Worm (Caenorhabditis elegans) whole organism, L4 larva: Measurements from ENCODE around the gene inx-11.
A peak's percentile ranks its signal among the peaks of the same experiment; 100 is the strongest.

Experiments used
- D1046.2 ChIP-seq: fragments of 200-800 bp; sonication (Bioruptor generic); IDR thresholded peaks from 2 replicates; pipeline ENCODE4 v1.3.6; 2022; ENCODE audit warnings: missing genetic modification characterization, missing compliant biosample characterization
- F10B5.3 ChIP-seq: sonication (generic microtip); optimal IDR thresholded peaks from 2 replicates; lab custom pipeline; 2016; ENCODE audit warnings: mild to moderate bottlenecking, missing genetic modification characterization, missing compliant biosample characterization
- F49E8.2 ChIP-seq: sonication (generic microtip); optimal IDR thresholded peaks from 2 replicates; lab custom pipeline; 2016; ENCODE audit warnings: missing compliant biosample characterization, mild to moderate bottlenecking, missing genetic modification characterization, borderline replicate concordance
- T26A8.4 ChIP-seq: fragments of 200-800 bp; sonication (Bioruptor generic); IDR thresholded peaks from 2 replicates; pipeline ENCODE4 v1.3.6; 2022; ENCODE audit warnings: missing genetic modification characterization, missing compliant biosample characterization
- Y5F2A.4 ChIP-seq: fragments of 200-800 bp; sonication (Bioruptor generic); optimal IDR thresholded peaks from 2 replicates; lab custom pipeline; 2018; ENCODE audit warnings: mild to moderate bottlenecking, missing genetic modification characterization, missing compliant biosample characterization
- aly-2 ChIP-seq: sonication (generic microtip); optimal IDR thresholded peaks from 2 replicates; lab custom pipeline; 2018; ENCODE audit warnings: missing biosample characterization, missing genetic modification characterization
- attf-4 ChIP-seq: sonication (generic microtip); optimal IDR thresholded peaks from 3 replicates; lab custom pipeline; 2017; ENCODE audit warnings: missing biosample characterization, missing genetic modification characterization
- ceh-28 ChIP-seq: fragments of 150-350 bp; optimal IDR thresholded peaks from 2 replicates; lab custom pipeline; 2014; ENCODE audit warnings: missing biosample characterization, missing genetic modification reagents, missing genetic modification characterization
- ceh-32 ChIP-seq: sonication (generic microtip); optimal IDR thresholded peaks from 2 replicates; lab custom pipeline; 2016; ENCODE audit warnings: mild to moderate bottlenecking, missing genetic modification characterization, missing compliant biosample characterization; ENCODE audit not compliant: poor library complexity
- cey-2 ChIP-seq: sonication (generic microtip); optimal IDR thresholded peaks from 3 replicates; lab custom pipeline; 2017; ENCODE audit warnings: missing genetic modification characterization, mild to moderate bottlenecking, missing compliant biosample characterization, antibody characterized with exemption, borderline replicate concordance; ENCODE audit not compliant: insufficient read depth
- daf-12 ChIP-seq: fragments of 150-350 bp; optimal IDR thresholded peaks from 2 replicates; lab custom pipeline; 2014; ENCODE audit warnings: missing biosample characterization, missing genetic modification reagents, missing genetic modification characterization
- daf-16 ChIP-seq, 3 experiments: sonication (generic microtip); optimal IDR thresholded peaks; 2 replicates each; lab custom pipeline; 2016 to 2017; ENCODE audit warnings: missing genetic modification characterization in 3 of 3, missing genetic modification reagents in 3 of 3, mild to moderate bottlenecking in 2 of 3, missing compliant biosample characterization in 2 of 3, missing biosample characterization in 1 of 3, moderate library complexity in 1 of 3
- daf-8 ChIP-seq: fragments of 200-800 bp; sonication (Bioruptor generic); IDR thresholded peaks from 2 replicates; pipeline ENCODE4 v1.3.6; 2022; ENCODE audit warnings: missing genetic modification characterization, missing compliant biosample characterization
- dmd-6 ChIP-seq: fragments of 200-800 bp; sonication (Bioruptor generic); IDR thresholded peaks from 2 replicates; pipeline ENCODE4 v1.3.6; 2022; ENCODE audit warnings: missing genetic modification reagents, missing genetic modification characterization, missing compliant biosample characterization
- dve-1 ChIP-seq: sonication (generic microtip); optimal IDR thresholded peaks from 2 replicates; lab custom pipeline; 2017; ENCODE audit warnings: antibody characterized with exemption, mild to moderate bottlenecking, missing genetic modification characterization, missing compliant biosample characterization; ENCODE audit not compliant: insufficient read depth
- fkh-10 ChIP-seq: fragments of 150-350 bp; optimal IDR thresholded peaks from 2 replicates; lab custom pipeline; 2014; ENCODE audit warnings: missing biosample characterization, missing genetic modification reagents, missing genetic modification characterization
- hlh-30 ChIP-seq: sonication (generic microtip); optimal IDR thresholded peaks from 2 replicates; lab custom pipeline; 2017; ENCODE audit warnings: antibody characterized with exemption, mild to moderate bottlenecking, missing genetic modification characterization, missing compliant biosample characterization; ENCODE audit not compliant: insufficient read depth
- hmg-1.1 ChIP-seq: fragments of 200-800 bp; sonication (Bioruptor generic); IDR thresholded peaks from 2 replicates; pipeline ENCODE4 v1.3.6; 2022; ENCODE audit warnings: missing genetic modification reagents, missing genetic modification characterization, missing compliant biosample characterization
- lim-7 ChIP-seq: fragments of 200-800 bp; sonication (Bioruptor generic); IDR thresholded peaks from 2 replicates; pipeline ENCODE4 v1.3.6; 2022; ENCODE audit warnings: missing genetic modification characterization, missing compliant biosample characterization
- lin-13 ChIP-seq: fragments of 150-350 bp; optimal IDR thresholded peaks from 2 replicates; lab custom pipeline; 2014; ENCODE audit warnings: missing biosample characterization, missing genetic modification reagents, missing genetic modification characterization
- lin-29 ChIP-seq: fragments of 200-800 bp; sonication (Bioruptor generic); IDR thresholded peaks from 2 replicates; pipeline ENCODE4 v1.3.6; 2022; ENCODE audit warnings: missing genetic modification reagents, missing genetic modification characterization, missing compliant biosample characterization
- lin-38 ChIP-seq: fragments of 200-800 bp; sonication (Bioruptor generic); IDR thresholded peaks from 2 replicates; pipeline ENCODE4 v1.3.6; 2022; ENCODE audit warnings: missing genetic modification reagents, missing genetic modification characterization, missing compliant biosample characterization
- lin-39 ChIP-seq: fragments of 150-350 bp; optimal IDR thresholded peaks from 2 replicates; lab custom pipeline; 2014; ENCODE audit warnings: missing biosample characterization, missing genetic modification reagents, missing genetic modification characterization
- lsy-2 ChIP-seq, 2 experiments: fragments of 150-350 bp in 1 of 2; sonication (generic microtip) in 1 of 2; optimal IDR thresholded peaks; 2 replicates each; lab custom pipeline; 2014 to 2017; ENCODE audit warnings: missing biosample characterization in 2 of 2, missing genetic modification characterization in 2 of 2
- madf-9 ChIP-seq: fragments of 200-800 bp; sonication (Bioruptor generic); conservative IDR thresholded peaks from 2 replicates; pipeline ENCODE4 v1.3.6; 2022; ENCODE audit warnings: missing genetic modification reagents, missing genetic modification characterization, missing compliant biosample characterization
- mdl-1 ChIP-seq, 2 experiments: fragments of 150-350 bp in 1 of 2; sonication (generic microtip) in 1 of 2; optimal IDR thresholded peaks; 2 replicates each; lab custom pipeline; 2014 to 2017; ENCODE audit warnings: missing biosample characterization in 2 of 2, missing genetic modification characterization in 2 of 2
- mdt-29 ChIP-seq: fragments of 200-800 bp; sonication (Bioruptor generic); IDR thresholded peaks from 2 replicates; pipeline ENCODE4 v1.3.6; 2022; ENCODE audit warnings: missing genetic modification reagents, missing genetic modification characterization, missing compliant biosample characterization
- mep-1 ChIP-seq: fragments of 150-350 bp; sonication (generic microtip); optimal IDR thresholded peaks from 3 replicates; lab custom pipeline; 2014; ENCODE audit warnings: missing biosample characterization, missing genetic modification characterization
- mes-2 ChIP-seq: sonication (generic microtip); optimal IDR thresholded peaks from 2 replicates; lab custom pipeline; 2016; ENCODE audit warnings: missing genotype, mild to moderate bottlenecking, missing genetic modification characterization, missing compliant biosample characterization; ENCODE audit not compliant: poor library complexity, severe bottlenecking
- mxl-2 ChIP-seq: fragments of 200-800 bp; sonication (Bioruptor generic); conservative IDR thresholded peaks from 2 replicates; pipeline ENCODE4 v1.3.6; 2022; ENCODE audit warnings: missing genetic modification reagents, missing genetic modification characterization, missing compliant biosample characterization
- mxl-3 ChIP-seq: fragments of 200-800 bp; sonication (Bioruptor generic); optimal IDR thresholded peaks from 2 replicates; lab custom pipeline; 2018; ENCODE audit warnings: mild to moderate bottlenecking, missing genetic modification characterization, missing compliant biosample characterization
- nhr-111 ChIP-seq: fragments of 200-800 bp; sonication (Bioruptor generic); optimal IDR thresholded peaks from 2 replicates; lab custom pipeline; 2018; ENCODE audit warnings: mild to moderate bottlenecking, missing genetic modification characterization, missing compliant biosample characterization
- nhr-28 ChIP-seq: fragments of 150-350 bp; optimal IDR thresholded peaks from 2 replicates; lab custom pipeline; 2014; ENCODE audit warnings: missing biosample characterization, missing genetic modification characterization
- nhr-48 ChIP-seq: sonication (generic microtip); optimal IDR thresholded peaks from 2 replicates; lab custom pipeline; 2016; ENCODE audit warnings: mild to moderate bottlenecking, missing genetic modification characterization, missing compliant biosample characterization
- nhr-6 ChIP-seq: fragments of 150-350 bp; optimal IDR thresholded peaks from 2 replicates; lab custom pipeline; 2014; ENCODE audit warnings: missing biosample characterization, missing genetic modification characterization
- set-16 ChIP-seq: fragments of 200-800 bp; sonication (Bioruptor generic); IDR thresholded peaks from 2 replicates; pipeline ENCODE4 v1.3.6; 2022; ENCODE audit warnings: missing genetic modification reagents, missing genetic modification characterization, missing compliant biosample characterization
- spr-1 ChIP-seq: sonication (generic microtip); optimal IDR thresholded peaks from 2 replicates; lab custom pipeline; 2016; ENCODE audit warnings: mild to moderate bottlenecking, missing genetic modification characterization, missing compliant biosample characterization
- spr-3 ChIP-seq: fragments of 200-800 bp; sonication (Bioruptor generic); optimal IDR thresholded peaks from 2 replicates; lab custom pipeline; 2018; ENCODE audit warnings: mild to moderate bottlenecking, missing genetic modification characterization, missing compliant biosample characterization
- tag-97 ChIP-seq: fragments of 200-800 bp; sonication (Bioruptor generic); IDR thresholded peaks from 2 replicates; pipeline ENCODE4 v1.3.6; 2022; ENCODE audit warnings: missing genetic modification characterization, missing compliant biosample characterization
- unc-130 ChIP-seq: sonication (generic microtip); optimal IDR thresholded peaks from 2 replicates; lab custom pipeline; 2016; ENCODE audit warnings: missing genetic modification reagents, missing genetic modification characterization, missing compliant biosample characterization
- unc-39 ChIP-seq: sonication (generic microtip); optimal IDR thresholded peaks from 2 replicates; lab custom pipeline; 2017; ENCODE audit warnings: missing biosample characterization, missing genetic modification characterization
- unc-62 ChIP-seq, 3 experiments: fragments of 150-350 bp in 1 of 3; sonication (generic microtip); optimal IDR thresholded peaks in 2 of 3; peaks in 1 of 3; 1 replicate in 1 of 3; 2 replicates in 2 of 3; lab custom pipeline; 2014 to 2017; ENCODE audit warnings: missing biosample characterization in 3 of 3, missing genetic modification characterization in 3 of 3, missing genetic modification reagents in 3 of 3, missing genotype in 1 of 3
- zag-1 ChIP-seq: fragments of 150-350 bp; optimal IDR thresholded peaks from 2 replicates; lab custom pipeline; 2014; ENCODE audit warnings: missing biosample characterization, missing genetic modification characterization
- ztf-7 ChIP-seq: fragments of 150-350 bp; optimal IDR thresholded peaks from 2 replicates; lab custom pipeline; 2014; ENCODE audit warnings: missing biosample characterization, missing genetic modification characterization

inx-11 gene

ce11 chrV:12484585-12484984, 2.4 kb upstream of the inx-11 start, which contains the start of gene srt-39:
srt-39 (plus strand) TSS chrV:12484885.
- no peak for TF ChIP-seq F10B5.3
- TF ChIP-seq nhr-48 (tag; lab: Kevin White, UChicago): no peak
- TF ChIP-seq nhr-111 (GFP tag; lab: Kevin White, UChicago): no peak
- TF ChIP-seq mdt-29 (GFP tag; lab: Robert Waterston, UW): 0 out of 2 replicates have a peak, but pooled peaks have one; percentile 16
- no peak for TF ChIP-seq daf-16 (GFP tag; optimal IDR thresholded peaks at IDR 0.05; lab: Kevin White, UChicago)
- TF ChIP-seq daf-16 (tag; optimal IDR thresholded peaks at IDR 0.05; lab: Kevin White, UChicago): no peak
- TF ChIP-seq dmd-6 (GFP tag; lab: Robert Waterston, UW): no peak

ce11 chrV:12488002-12488401, 968 bp downstream of the inx-11 start:
- TF ChIP-seq nhr-6 (peak; percentile 48), mdl-1 (tag; optimal IDR thresholded peaks at IDR 0.05; lab: Kevin White, UChicago) (no peak), daf-16 (GFP tag; optimal IDR thresholded peaks at IDR 0.05; lab: Kevin White, UChicago) (peak in 1 of 2 experiments; percentile 74), daf-16 (tag; optimal IDR thresholded peaks at IDR 0.05; lab: Kevin White, UChicago) (no peak), hlh-30 (tag; lab: Kevin White, UChicago) (peak; percentile 33)
- TF ChIP-seq, all 104 proteins: peak for 3

DNA sequence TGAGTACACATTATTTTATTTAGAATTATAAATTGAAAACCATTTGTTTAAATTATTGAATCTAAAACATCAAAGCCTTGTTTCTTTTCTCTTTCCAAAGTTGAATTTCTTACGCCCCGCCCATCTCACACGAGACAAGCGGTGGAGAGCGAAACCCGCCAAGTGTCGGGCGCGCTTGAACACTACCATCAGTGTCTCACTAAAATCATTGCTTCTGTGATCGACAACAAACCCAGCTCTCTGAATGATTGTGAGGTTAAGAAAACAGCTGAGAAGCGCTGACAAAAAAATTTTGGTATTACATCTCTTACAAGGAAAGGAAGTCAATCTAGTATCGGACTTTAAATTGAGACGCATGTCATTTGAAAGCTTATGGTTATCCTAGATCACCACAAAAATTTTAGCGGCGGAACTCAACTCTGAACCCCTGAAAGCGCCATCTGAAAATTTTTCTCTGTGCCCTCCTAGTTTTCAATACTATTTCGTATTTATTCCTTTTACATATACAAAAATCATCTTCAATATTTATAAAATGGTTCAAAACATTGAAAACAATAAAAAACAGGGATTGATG, 4.1 kb downstream of the inx-11 start:
- TF ChIP-seq tag-97 (GFP tag; lab: Robert Waterston, UW): no peak
- peak in 1 of 2 experiments; percentile 68 for TF ChIP-seq lsy-2 (tag; optimal IDR thresholded peaks at IDR 0.05; lab: Kevin White, UChicago)
- no peak for TF ChIP-seq lin-39 (tag; lab: Kevin White, UChicago)
- no peak for TF ChIP-seq zag-1
- peak; percentile 5 for TF ChIP-seq spr-3 (GFP tag; lab: Kevin White, UChicago)
- peak; percentile 68 for TF ChIP-seq lin-38 (GFP tag; lab: Robert Waterston, UW)
- no peak for TF ChIP-seq set-16 (GFP tag; lab: Robert Waterston, UW)
- peak; percentile 81 for TF ChIP-seq nhr-6
- peak; percentile 64 for TF ChIP-seq nhr-48 (tag; lab: Kevin White, UChicago)
- peak; percentile 79 for TF ChIP-seq spr-1
- peak; percentile 84 for TF ChIP-seq mep-1 (tag; lab: Kevin White, UChicago)
- TF ChIP-seq mxl-3 (GFP tag; lab: Kevin White, UChicago): peak; percentile 54
- no peak for TF ChIP-seq daf-12 (tag; lab: Kevin White, UChicago)
- TF ChIP-seq lin-29 (GFP tag; lab: Robert Waterston, UW): no peak
- peak; percentile 74 for TF ChIP-seq lin-13
- TF ChIP-seq mes-2 (tag; lab: Kevin White, UChicago): peak; percentile 90
- TF ChIP-seq fkh-10 (GFP tag; lab: Kevin White, UChicago): no peak
- TF ChIP-seq madf-9: no peak
- TF ChIP-seq unc-62 (GFP tag; optimal IDR thresholded peaks at IDR 0.05 in 1 of 2; lab: Kevin White, UChicago): no peak
- no peak for TF ChIP-seq unc-62 (tag; optimal IDR thresholded peaks at IDR 0.05; lab: Kevin White, UChicago)
- peak; percentile 92 for TF ChIP-seq F49E8.2 (tag; lab: Kevin White, UChicago)
- no peak for TF ChIP-seq daf-8
- TF ChIP-seq ztf-7 (tag; lab: Kevin White, UChicago): peak; percentile 52
- TF ChIP-seq attf-4 (tag; lab: Kevin White, UChicago): no peak
- TF ChIP-seq nhr-28: peak; percentile 30
- no peak for TF ChIP-seq mxl-2 (GFP tag; lab: Robert Waterston, UW)
- TF ChIP-seq T26A8.4 (GFP tag; lab: Robert Waterston, UW): peak; percentile 92
- TF ChIP-seq unc-39: no peak
- peak; percentile 92 for TF ChIP-seq dve-1 (tag; lab: Kevin White, UChicago)
- no peak for TF ChIP-seq cey-2
- TF ChIP-seq hmg-1.1: peak; percentile 63; the same call in 1 of the 2 replicates
- peak; percentile 65 for TF ChIP-seq unc-130 (GFP tag; lab: Kevin White, UChicago)
- peak; percentile 58; the same call in 1 of the 2 replicates for TF ChIP-seq mdt-29 (GFP tag; lab: Robert Waterston, UW)
- no peak for TF ChIP-seq ceh-28 (tag; lab: Kevin White, UChicago)
- no peak for TF ChIP-seq lim-7 (GFP tag; lab: Robert Waterston, UW)
- TF ChIP-seq D1046.2 (GFP tag; lab: Robert Waterston, UW): no peak
- TF ChIP-seq ceh-32 (tag; lab: Kevin White, UChicago): no peak
- no peak for TF ChIP-seq aly-2 (tag; lab: Kevin White, UChicago)
- TF ChIP-seq Y5F2A.4 (GFP tag; lab: Kevin White, UChicago): no peak
